Worm (Caenorhabditis elegans) whole organism, mixed stage, embryonic: Measurements from ENCODE around the gene fbxa-90.
"Not testable (repeated sequence)": the region's sequence is repeated elsewhere in the genome, so short reads cannot be mapped to it uniquely, and the experiment has no call there.

ENCODE experiments used
- M03D4.4 ChIP-seq: sonication (generic microtip); optimal IDR thresholded peaks from 2 replicates; lab custom pipeline; 2017; ENCODE audit warnings: mild to moderate bottlenecking, missing genetic modification characterization, missing compliant biosample characterization
- bed-3 ChIP-seq: fragments of 200-800 bp; sonication (Bioruptor generic); optimal IDR thresholded peaks from 3 replicates; lab custom pipeline; 2018; ENCODE audit warnings: mild to moderate bottlenecking, missing genetic modification characterization, moderate library complexity, missing compliant biosample characterization
- blmp-1 ChIP-seq: fragments of 150-350 bp; optimal IDR thresholded peaks from 2 replicates; lab custom pipeline; 2014; ENCODE audit warnings: missing biosample characterization, missing genetic modification characterization
- ceh-39 ChIP-seq: fragments of 150-350 bp; optimal IDR thresholded peaks from 2 replicates; lab custom pipeline; 2014; ENCODE audit warnings: missing biosample characterization, missing genetic modification characterization
- ceh-43 ChIP-seq: fragments of 200-800 bp; sonication (Bioruptor generic); optimal IDR thresholded peaks from 2 replicates; lab custom pipeline; 2018; ENCODE audit warnings: mild to moderate bottlenecking, missing genetic modification characterization, moderate library complexity, missing compliant biosample characterization
- ces-1 ChIP-seq: fragments of 150-350 bp; optimal IDR thresholded peaks from 2 replicates; lab custom pipeline; 2014; ENCODE audit warnings: missing biosample characterization, missing genetic modification reagents, missing genetic modification characterization
- elt-1 ChIP-seq: sonication (generic microtip); optimal IDR thresholded peaks from 2 replicates; lab custom pipeline; 2017; ENCODE audit warnings: missing genetic modification characterization, mild to moderate bottlenecking, missing compliant biosample characterization, antibody characterized with exemption, moderate library complexity, borderline replicate concordance; ENCODE audit not compliant: insufficient read depth
- elt-3 ChIP-seq: fragments of 150-350 bp; optimal IDR thresholded peaks from 2 replicates; lab custom pipeline; 2014; ENCODE audit warnings: missing biosample characterization, missing genetic modification characterization
- flh-1 ChIP-seq: fragments of 200-800 bp; sonication (Bioruptor generic); optimal IDR thresholded peaks from 2 replicates; lab custom pipeline; 2018; ENCODE audit warnings: mild to moderate bottlenecking, missing genetic modification characterization, moderate library complexity, missing compliant biosample characterization
- ham-2 ChIP-seq: fragments of 200-800 bp; sonication (Bioruptor generic); optimal IDR thresholded peaks from 2 replicates; lab custom pipeline; 2018; ENCODE audit warnings: mild to moderate bottlenecking, missing genetic modification characterization, missing compliant biosample characterization
- hlh-1 ChIP-seq: fragments of 150-350 bp; optimal IDR thresholded peaks from 2 replicates; lab custom pipeline; 2014; ENCODE audit warnings: missing biosample characterization, missing genetic modification reagents, missing genetic modification characterization
- lin-32 ChIP-seq: fragments of 200-800 bp; sonication (Bioruptor generic); optimal IDR thresholded peaks from 2 replicates; lab custom pipeline; 2018; ENCODE audit warnings: mild to moderate bottlenecking, missing genetic modification characterization, missing compliant biosample characterization
- lsy-2 ChIP-seq: fragments of 150-350 bp; optimal IDR thresholded peaks from 2 replicates; lab custom pipeline; 2014; ENCODE audit warnings: missing biosample characterization, missing genetic modification characterization
- mab-5 ChIP-seq: fragments of 150-350 bp; optimal IDR thresholded peaks from 2 replicates; lab custom pipeline; 2014; ENCODE audit warnings: missing biosample characterization, missing genetic modification characterization
- mep-1 ChIP-seq: fragments of 150-350 bp; optimal IDR thresholded peaks from 2 replicates; lab custom pipeline; 2017; ENCODE audit warnings: missing biosample characterization, missing genetic modification reagents, missing genetic modification characterization, inconsistent platforms
- nhr-12 ChIP-seq: fragments of 150-350 bp; optimal IDR thresholded peaks from 2 replicates; lab custom pipeline; 2014; ENCODE audit warnings: missing biosample characterization, missing genetic modification characterization
- nhr-2 ChIP-seq: fragments of 150-350 bp; optimal IDR thresholded peaks from 2 replicates; lab custom pipeline; 2014; ENCODE audit warnings: missing biosample characterization, missing genetic modification characterization
- nhr-28 ChIP-seq: fragments of 150-350 bp; optimal IDR thresholded peaks from 2 replicates; lab custom pipeline; 2014; ENCODE audit warnings: missing biosample characterization, missing genetic modification characterization
- nhr-76 ChIP-seq: sonication (generic microtip); optimal IDR thresholded peaks from 2 replicates; lab custom pipeline; 2017; ENCODE audit warnings: missing biosample characterization, missing genetic modification characterization
- pha-4 ChIP-seq: fragments of 150-350 bp; optimal IDR thresholded peaks from 2 replicates; lab custom pipeline; 2018; ENCODE audit warnings: missing biosample characterization, missing genetic modification reagents, missing genetic modification characterization
- sem-2 ChIP-seq: fragments of 200-800 bp; sonication (Bioruptor generic); optimal IDR thresholded peaks from 2 replicates; lab custom pipeline; 2018; ENCODE audit warnings: mild to moderate bottlenecking, missing genetic modification characterization, missing compliant biosample characterization
- sptf-1 ChIP-seq: sonication (generic microtip); optimal IDR thresholded peaks from 2 replicates; lab custom pipeline; 2017; ENCODE audit warnings: mild to moderate bottlenecking, missing genetic modification characterization, moderate library complexity, missing compliant biosample characterization
- unc-120 ChIP-seq: sonication (generic microtip); optimal IDR thresholded peaks from 2 replicates; lab custom pipeline; 2017; ENCODE audit warnings: missing genetic modification characterization, missing compliant biosample characterization; ENCODE audit not compliant: poor library complexity, severe bottlenecking
- unc-39 ChIP-seq: fragments of 150-350 bp; optimal IDR thresholded peaks from 2 replicates; lab custom pipeline; 2014; ENCODE audit warnings: missing biosample characterization, missing genetic modification characterization
- unc-62 ChIP-seq: fragments of 150-350 bp; optimal IDR thresholded peaks from 2 replicates; lab custom pipeline; 2014; ENCODE audit warnings: missing biosample characterization, missing genetic modification reagents, missing genetic modification characterization
- zip-8 ChIP-seq: fragments of 150-350 bp; optimal IDR thresholded peaks from 2 replicates; lab custom pipeline; 2014; ENCODE audit warnings: missing biosample characterization, missing genetic modification characterization
- ztf-11 ChIP-seq: fragments of 150-350 bp; optimal IDR thresholded peaks from 2 replicates; lab custom pipeline; 2014; ENCODE audit warnings: missing biosample characterization, missing genetic modification characterization

fbxa-90 gene

DNA sequence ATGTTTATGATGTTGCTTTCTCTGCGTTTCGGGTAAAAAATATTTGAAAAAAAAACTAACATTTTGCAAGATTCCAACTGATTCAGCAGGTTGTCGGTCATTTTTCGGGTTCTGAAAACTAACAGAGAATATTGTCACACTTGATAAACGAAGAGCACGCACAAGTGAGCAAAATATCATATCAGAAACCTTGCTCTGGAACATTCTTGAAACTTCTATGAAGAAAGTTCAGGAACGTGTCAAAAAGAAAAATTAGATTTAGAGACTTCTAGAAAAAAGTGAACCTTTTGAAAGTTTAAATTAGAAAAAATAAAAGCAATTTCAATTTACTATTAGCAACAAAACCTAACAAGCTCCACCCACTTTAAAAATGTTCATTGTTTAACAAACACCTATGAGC lies 18.6 kb upstream of the fbxa-90 start, which contains the start of gene fbxa-112:
Gene fbxa-112 (minus strand): TSS at position 101 of the 400 bp plus-strand sequence.
- not testable (repeated sequence) for TF ChIP-seq nhr-28, nhr-76, elt-3 (tag; lab: Kevin White, UChicago)

DNA sequence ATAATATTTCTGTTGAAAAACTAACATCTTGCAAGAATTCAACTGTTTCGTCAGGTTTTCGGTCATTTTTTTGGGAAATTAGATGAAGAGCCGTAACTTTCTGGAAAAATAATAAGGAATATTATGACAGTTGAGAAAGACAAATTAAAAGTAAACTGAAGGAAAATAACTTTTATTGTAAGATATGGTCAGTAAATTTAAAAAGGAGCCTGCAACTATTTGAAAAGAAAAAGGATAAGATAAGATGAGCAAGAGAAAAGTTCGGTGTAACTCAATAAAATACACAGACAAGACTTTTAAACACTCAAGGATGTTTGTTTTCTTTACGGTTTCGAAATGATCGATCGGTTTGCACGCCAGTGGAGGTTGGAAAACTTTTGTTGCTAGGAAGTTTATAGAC lies 17.0 kb upstream of the fbxa-90 start, which contains the start of gene fbxa-111:
Gene fbxa-111 (minus strand): TSS at position 101 of the 400 bp plus-strand sequence.
- not testable (repeated sequence) for TF ChIP-seq zip-8, mep-1, blmp-1 (tag; lab: Kevin White, UChicago)

DNA sequence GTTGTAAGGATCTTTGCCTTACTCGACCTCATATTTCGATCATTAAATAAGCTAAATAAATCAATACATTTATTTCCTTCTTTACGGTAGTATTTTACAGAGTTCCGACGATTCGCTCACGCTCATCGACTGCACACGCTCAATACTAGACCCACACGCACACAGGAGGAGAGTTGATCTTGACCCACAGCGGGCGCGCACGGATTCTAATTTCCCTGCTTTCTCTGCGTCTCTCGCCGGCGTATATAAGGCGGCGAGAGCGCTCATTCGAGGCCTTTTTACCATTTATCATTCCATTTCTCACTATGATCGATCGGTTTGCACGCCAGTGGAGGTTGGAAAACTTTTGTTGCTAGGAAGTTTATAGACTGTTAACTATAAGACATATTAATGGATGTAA lies 16.6 kb upstream of the fbxa-90 start:
- no peak for TF ChIP-seq ceh-39
- no peak for TF ChIP-seq mep-1 (tag; lab: Kevin White, UChicago)
- TF ChIP-seq sem-2: no peak
- no peak for TF ChIP-seq ceh-43 (GFP tag; lab: Kevin White, UChicago)
- TF ChIP-seq, all 35 proteins: peak for 0

ce11 chrV:16951504-16951903 lies 15.1 kb upstream of the fbxa-90 start, which contains the start of gene clec-238:
TSS of gene clec-238 (plus strand) at chrV:16951804.
- TF ChIP-seq lin-32 (GFP tag; lab: Kevin White, UChicago) (no peak), pha-4 (tag; lab: Kevin White, UChicago) (no peak), mab-5 (tag; lab: Kevin White, UChicago) (no peak), sptf-1 (tag; lab: Kevin White, UChicago) (no peak), flh-1 (GFP tag; lab: Kevin White, UChicago) (no peak), sem-2 (no peak), nhr-12 (tag; lab: Kevin White, UChicago) (no peak), M03D4.4 (no peak), blmp-1 (tag; lab: Kevin White, UChicago) (no peak), zip-8 (tag; lab: Kevin White, UChicago) (no peak)
- TF ChIP-seq, all 35 proteins: peak for 0

ce11 chrV:16954766-16955165 lies 11.8 kb upstream of the fbxa-90 start, which contains the start of gene srh-206:
TSS of gene srh-206 (minus strand) at chrV:16954866.
- TF ChIP-seq blmp-1 (tag; lab: Kevin White, UChicago) (no peak), ceh-43 (GFP tag; lab: Kevin White, UChicago) (no peak), nhr-76 (tag; lab: Kevin White, UChicago) (no peak), mab-5 (tag; lab: Kevin White, UChicago) (no peak), sptf-1 (tag; lab: Kevin White, UChicago) (no peak), nhr-2 (tag; lab: Kevin White, UChicago) (no peak), unc-62 (GFP tag; lab: Kevin White, UChicago) (no peak), unc-39 (no peak), ham-2 (GFP tag; lab: Kevin White, UChicago) (no peak), hlh-1 (no peak), bed-3 (no peak), sem-2 (no peak), unc-120 (no peak), elt-3 (tag; lab: Kevin White, UChicago) (no peak), ces-1 (no peak), flh-1 (GFP tag; lab: Kevin White, UChicago) (no peak)

- TF ChIP-seq lin-32 (GFP tag; lab: Kevin White, UChicago) (no peak), unc-120 (no peak), unc-62 (GFP tag; lab: Kevin White, UChicago) (no peak), ceh-43 (GFP tag; lab: Kevin White, UChicago) (no peak), mep-1 (tag; lab: Kevin White, UChicago) (no peak), lsy-2 (no peak), M03D4.4 (no peak), bed-3 (no peak), unc-39 (no peak)
Measured at ce11 chrV:16956229-16956628, 10.4 kb upstream of the fbxa-90 start, which contains the start of gene clec-239. TSS of gene clec-239 (plus strand) at chrV:16956529.

ce11 chrV:16958975-16959374 lies 7.6 kb upstream of the fbxa-90 start:
- TF ChIP-seq flh-1 (GFP tag; lab: Kevin White, UChicago): no peak
- no peak for TF ChIP-seq lin-32 (GFP tag; lab: Kevin White, UChicago)
- TF ChIP-seq ceh-39: no peak
- no peak for TF ChIP-seq unc-39
- no peak for TF ChIP-seq M03D4.4
- TF ChIP-seq ztf-11 (tag; lab: Kevin White, UChicago): no peak
- TF ChIP-seq elt-1 (tag; lab: Kevin White, UChicago): no peak
- no peak for TF ChIP-seq blmp-1 (tag; lab: Kevin White, UChicago)
- no peak for TF ChIP-seq sem-2
- TF ChIP-seq ceh-43 (GFP tag; lab: Kevin White, UChicago): no peak
- TF ChIP-seq nhr-2 (tag; lab: Kevin White, UChicago): no peak
- no peak for TF ChIP-seq hlh-1
- TF ChIP-seq nhr-28 (tag; lab: Kevin White, UChicago): no peak
- no peak for TF ChIP-seq ham-2 (GFP tag; lab: Kevin White, UChicago)
- no peak for TF ChIP-seq nhr-12 (tag; lab: Kevin White, UChicago)
- TF ChIP-seq mep-1 (tag; lab: Kevin White, UChicago): no peak
- no peak for TF ChIP-seq mab-5 (tag; lab: Kevin White, UChicago)
- no peak for TF ChIP-seq unc-62 (GFP tag; lab: Kevin White, UChicago)
- TF ChIP-seq, all 35 proteins: peak for 0
